Worm (Caenorhabditis elegans) whole organism, late embryonic: ENCODE data around the gene acox-1.5.

Experiments
- ama-1 ChIP-seq: fragments of 150-350 bp; optimal IDR thresholded peaks from 2 replicates; lab custom pipeline; 2014
- ets-4 ChIP-seq: sonication (generic microtip); optimal IDR thresholded peaks from 2 replicates; lab custom pipeline; 2016; ENCODE audit warnings: missing genetic modification characterization, missing compliant biosample characterization
- eyg-1 ChIP-seq: sonication (generic microtip); optimal IDR thresholded peaks from 2 replicates; lab custom pipeline; 2016; ENCODE audit warnings: missing genotype, missing genetic modification characterization, missing compliant biosample characterization
- mec-3 ChIP-seq: sonication (generic microtip); optimal IDR thresholded peaks from 2 replicates; lab custom pipeline; 2016; ENCODE audit warnings: borderline replicate concordance, missing genetic modification characterization, missing compliant biosample characterization
- pha-2 ChIP-seq: sonication (generic microtip); optimal IDR thresholded peaks from 2 replicates; lab custom pipeline; 2017; ENCODE audit warnings: mild to moderate bottlenecking, missing genetic modification characterization, missing compliant biosample characterization
- pha-4 ChIP-seq: fragments of 150-350 bp; optimal IDR thresholded peaks from 2 replicates; lab custom pipeline; 2018; ENCODE audit warnings: missing biosample characterization, missing genetic modification reagents, missing genetic modification characterization
- pqm-1 ChIP-seq: sonication (generic microtip); optimal IDR thresholded peaks from 2 replicates; lab custom pipeline; 2016; ENCODE audit warnings: missing genetic modification characterization, missing compliant biosample characterization
- ref-2 ChIP-seq: sonication (generic microtip); optimal IDR thresholded peaks from 2 replicates; lab custom pipeline; 2016; ENCODE audit warnings: missing genetic modification characterization, missing compliant biosample characterization
- rnt-1 ChIP-seq: sonication (generic microtip); optimal IDR thresholded peaks from 2 replicates; lab custom pipeline; 2016; ENCODE audit warnings: missing genetic modification characterization, missing compliant biosample characterization
- sox-4 ChIP-seq: sonication (generic microtip); optimal IDR thresholded peaks from 2 replicates; lab custom pipeline; 2017; ENCODE audit warnings: mild to moderate bottlenecking, missing genetic modification characterization, inconsistent platforms, missing compliant biosample characterization
- unc-86 ChIP-seq: sonication (generic microtip); optimal IDR thresholded peaks from 2 replicates; lab custom pipeline; 2016; ENCODE audit warnings: missing genetic modification characterization, missing compliant biosample characterization

ce11 chrIII:9563235-9563634 lies 28.8 kb downstream of the acox-1.5 start, which contains the start of gene C48B4.9:
- no peak for TF ChIP-seq pha-4 (tag; lab: Kevin White, UChicago)
- TF ChIP-seq eyg-1 (tag; lab: Kevin White, UChicago), result no peak
- TF ChIP-seq sox-4 (tag; lab: Kevin White, UChicago), result no peak
- TF ChIP-seq ets-4 (tag; lab: Kevin White, UChicago), result no peak
- no peak for TF ChIP-seq mec-3 (tag; lab: Kevin White, UChicago)
- TF ChIP-seq unc-86, result no peak
- no peak for TF ChIP-seq ama-1
- no peak for TF ChIP-seq ref-2 (tag; lab: Kevin White, UChicago)
- TF ChIP-seq rnt-1 (tag; lab: Kevin White, UChicago), result no peak
- no peak for TF ChIP-seq pqm-1 (tag; lab: Kevin White, UChicago)
- no peak for TF ChIP-seq pha-2 (tag; lab: Kevin White, UChicago)
